Fruit fly (Drosophila melanogaster) whole organism, embryonic: ENCODE measurements around the gene CG8925.

ENCODE experiments used
- Aef1 ChIP-seq: fragments of 200-800 bp; sonication (Bioruptor generic); IDR thresholded peaks from 3 replicates; pipeline ENCODE4 v1.3.6; 2022; ENCODE audit warnings: missing biosample characterization, missing genetic modification characterization
- Atf3 ChIP-seq: fragments of 200-800 bp; sonication (Bioruptor generic); optimal IDR thresholded peaks from 3 replicates; lab custom pipeline; 2016; ENCODE audit warnings: missing biosample characterization, missing genetic modification characterization
- B-H1 ChIP-seq: fragments of 200-800 bp; sonication (Bioruptor generic); IDR thresholded peaks from 3 replicates; pipeline ENCODE4 v1.3.6; 2022; ENCODE audit warnings: missing biosample characterization, missing genetic modification characterization
- Bgb ChIP-seq: fragments of 200-800 bp; sonication (Bioruptor generic); IDR thresholded peaks from 2 replicates; pipeline ENCODE4 v1.3.6; 2022; ENCODE audit warnings: missing biosample characterization, missing genetic modification characterization; ENCODE audit not compliant: partially characterized antibody
- CG10147 ChIP-seq: fragments of 200-800 bp; sonication (Bioruptor generic); optimal IDR thresholded peaks from 2 replicates; lab custom pipeline; 2019; ENCODE audit warnings: missing biosample characterization, mild to moderate bottlenecking, missing genetic modification characterization, moderate library complexity
- CG10543 ChIP-seq: fragments of 200-800 bp; sonication (Bioruptor generic); optimal IDR thresholded peaks from 3 replicates; lab custom pipeline; 2017; ENCODE audit warnings: missing biosample characterization, mild to moderate bottlenecking, missing genetic modification characterization, moderate library complexity
- CG11085 ChIP-seq: fragments of 200-800 bp; sonication (Bioruptor generic); IDR thresholded peaks from 2 replicates; pipeline ENCODE4 v1.3.6; 2022; ENCODE audit warnings: missing biosample characterization, missing genetic modification characterization
- CG11560 ChIP-seq: fragments of 200-800 bp; sonication (Bioruptor generic); IDR thresholded peaks from 3 replicates; pipeline ENCODE4 v1.3.6; 2022; ENCODE audit warnings: missing biosample characterization, missing genetic modification characterization
- CG12659 ChIP-seq: fragments of 200-800 bp; sonication (Bioruptor generic); optimal IDR thresholded peaks from 3 replicates; lab custom pipeline; 2017; ENCODE audit warnings: mild to moderate bottlenecking, missing biosample characterization, missing genetic modification reagents, missing genetic modification characterization
- CG14441 ChIP-seq: fragments of 200-800 bp; sonication (Bioruptor generic); IDR thresholded peaks from 2 replicates; pipeline ENCODE4 v1.3.6; 2022; ENCODE audit warnings: missing biosample characterization, missing genetic modification characterization
- CG17328 ChIP-seq: fragments of 200-800 bp; sonication (Bioruptor generic); IDR thresholded peaks from 2 replicates; pipeline ENCODE4 v1.3.6; 2022; ENCODE audit warnings: missing biosample characterization, missing genetic modification characterization
- CG2120 ChIP-seq: fragments of 200-800 bp; sonication (Bioruptor generic); optimal IDR thresholded peaks from 3 replicates; lab custom pipeline; 2016; ENCODE audit warnings: missing biosample characterization, missing genetic modification characterization
- CG32532 ChIP-seq: fragments of 200-800 bp; sonication (Bioruptor generic); IDR thresholded peaks from 2 replicates; pipeline ENCODE4 v1.3.6; 2022; ENCODE audit warnings: missing biosample characterization, missing genetic modification characterization
- CG33557 ChIP-seq: fragments of 200-800 bp; sonication (Bioruptor generic); optimal IDR thresholded peaks from 2 replicates; lab custom pipeline; 2019; ENCODE audit warnings: missing biosample characterization, mild to moderate bottlenecking, missing genetic modification characterization, moderate library complexity
- CG5953 ChIP-seq: fragments of 200-800 bp; sonication (Bioruptor generic); IDR thresholded peaks from 2 replicates; pipeline ENCODE4 v1.3.6; 2022; ENCODE audit warnings: missing biosample characterization, missing genetic modification characterization
- CG6813 ChIP-seq: fragments of 200-800 bp; sonication (Bioruptor generic); optimal IDR thresholded peaks from 2 replicates; lab custom pipeline; 2017; ENCODE audit warnings: missing biosample characterization, missing genetic modification characterization, mild to moderate bottlenecking, moderate library complexity, missing genetic modification reagents
- CG7372 ChIP-seq: fragments of 200-800 bp; sonication (Bioruptor generic); IDR thresholded peaks from 2 replicates; pipeline ENCODE4 v1.3.6; 2022; ENCODE audit warnings: missing biosample characterization, missing genetic modification characterization
- CG7556 ChIP-seq: fragments of 200-800 bp; sonication (Bioruptor generic); optimal IDR thresholded peaks from 2 replicates; lab custom pipeline; 2017; ENCODE audit warnings: missing biosample characterization, mild to moderate bottlenecking, missing genetic modification characterization
- CG9727 ChIP-seq: fragments of 200-800 bp; sonication (Bioruptor generic); optimal IDR thresholded peaks from 3 replicates; lab custom pipeline; 2017; ENCODE audit warnings: missing biosample characterization, mild to moderate bottlenecking, missing genetic modification characterization
- CG9932 ChIP-seq: fragments of 200-800 bp; sonication (Bioruptor generic); IDR thresholded peaks from 2 replicates; pipeline ENCODE4 v1.3.6; 2022; ENCODE audit warnings: missing biosample characterization, missing genetic modification characterization
- Dbx ChIP-seq: fragments of 200-800 bp; sonication (Bioruptor generic); IDR thresholded peaks from 3 replicates; pipeline ENCODE4 v1.3.6; 2022; ENCODE audit warnings: missing biosample characterization, missing genetic modification characterization
- Dip2 ChIP-seq: fragments of 200-800 bp; sonication (Bioruptor generic); IDR thresholded peaks from 2 replicates; pipeline ENCODE4 v1.3.6; 2022; ENCODE audit warnings: missing biosample characterization, missing genetic modification characterization
- Dll ChIP-seq: fragments of 200-800 bp; sonication (Bioruptor generic); IDR thresholded peaks from 4 replicates; pipeline ENCODE4 v1.3.6; 2022; ENCODE audit warnings: missing biosample characterization, missing genetic modification characterization; ENCODE audit not compliant: partially characterized antibody
- HHEX ChIP-seq: fragments of 200-800 bp; sonication (Bioruptor generic); optimal IDR thresholded peaks from 3 replicates; lab custom pipeline; 2017; ENCODE audit warnings: missing biosample characterization, mild to moderate bottlenecking, missing genetic modification characterization, missing genetic modification reagents
- HLH4C ChIP-seq: fragments of 200-800 bp; sonication (Bioruptor generic); IDR thresholded peaks from 3 replicates; pipeline ENCODE4 v1.3.6; 2022; ENCODE audit warnings: missing biosample characterization, missing genetic modification characterization; ENCODE audit not compliant: partially characterized antibody
- Hr78 ChIP-seq, 2 experiments: fragments of 200-800 bp in 1 of 2; fragments of >200 bp in 1 of 2; sonication (Bioruptor generic) in 1 of 2; optimal IDR thresholded peaks; 2 replicates each; lab custom pipeline; 2017 to 2019; ENCODE audit warnings: missing biosample characterization in 2 of 2, missing genetic modification characterization in 2 of 2, mild to moderate bottlenecking in 1 of 2, moderate library complexity in 1 of 2
- Lpt ChIP-seq: fragments of >200 bp; optimal IDR thresholded peaks from 2 replicates; lab custom pipeline; 2018; ENCODE audit warnings: missing biosample characterization, missing genetic modification characterization
- MBD-R2 ChIP-seq: fragments of 200-800 bp; sonication (Bioruptor generic); IDR thresholded peaks from 2 replicates; pipeline ENCODE4 v1.3.6; 2022; ENCODE audit warnings: missing biosample characterization, missing genetic modification characterization
- Meics ChIP-seq: fragments of 200-800 bp; sonication (Bioruptor generic); optimal IDR thresholded peaks from 2 replicates; lab custom pipeline; 2017; ENCODE audit warnings: missing biosample characterization, mild to moderate bottlenecking, missing genetic modification characterization
- Nf-YA ChIP-seq: fragments of 200-800 bp; sonication (Bioruptor generic); IDR thresholded peaks from 2 replicates; pipeline ENCODE4 v1.3.6; 2022; ENCODE audit warnings: missing biosample characterization, missing genetic modification characterization
- NfI ChIP-seq: fragments of 200-800 bp; sonication (Bioruptor generic); optimal IDR thresholded peaks from 3 replicates; lab custom pipeline; 2018; ENCODE audit warnings: missing biosample characterization, mild to moderate bottlenecking, missing genetic modification characterization, moderate library complexity
- Ptx1 ChIP-seq: fragments of 200-800 bp; sonication (Bioruptor generic); IDR thresholded peaks from 2 replicates; pipeline ENCODE4 v1.3.6; 2022; ENCODE audit warnings: missing biosample characterization, missing genetic modification characterization
- Sox102F ChIP-seq: fragments of 200-800 bp; sonication (Bioruptor generic); optimal IDR thresholded peaks from 2 replicates; lab custom pipeline; 2018; ENCODE audit warnings: missing biosample characterization, mild to moderate bottlenecking, missing genetic modification characterization, moderate library complexity
- ase ChIP-seq: fragments of 200-800 bp; sonication (Bioruptor generic); IDR thresholded peaks from 3 replicates; pipeline ENCODE4 v1.3.6; 2022; ENCODE audit warnings: missing biosample characterization, missing genetic modification characterization
- bowl ChIP-seq: fragments of 200-800 bp; sonication (Bioruptor generic); IDR thresholded peaks from 2 replicates; pipeline ENCODE4 v1.3.6; 2022; ENCODE audit warnings: missing biosample characterization, missing genetic modification characterization
- chinmo ChIP-seq: fragments of 200-800 bp; sonication (Bioruptor generic); IDR thresholded peaks from 4 replicates; pipeline ENCODE4 v1.3.6; 2022; ENCODE audit warnings: missing biosample characterization, missing genetic modification characterization; ENCODE audit not compliant: partially characterized antibody
- crc ChIP-seq: fragments of 200-800 bp; sonication (Bioruptor generic); optimal IDR thresholded peaks from 2 replicates; lab custom pipeline; 2016; ENCODE audit warnings: missing biosample characterization, missing genetic modification characterization
- crp ChIP-seq, 2 experiments: fragments of 200-800 bp; sonication (Bioruptor generic); optimal IDR thresholded peaks; 2 replicates in 1 of 2; 3 replicates in 1 of 2; lab custom pipeline; 2017; ENCODE audit warnings: missing biosample characterization in 2 of 2, missing genetic modification characterization in 2 of 2, mild to moderate bottlenecking in 1 of 2, moderate library complexity in 1 of 2
- dati ChIP-seq: fragments of 200-800 bp; sonication (Bioruptor generic); IDR thresholded peaks from 2 replicates; pipeline ENCODE4 v1.3.6; 2022; ENCODE audit warnings: missing biosample characterization, missing genetic modification characterization
- fd96Cb ChIP-seq: fragments of 200-800 bp; sonication (Bioruptor generic); optimal IDR thresholded peaks from 2 replicates; lab custom pipeline; 2018; ENCODE audit warnings: missing biosample characterization, mild to moderate bottlenecking, missing genetic modification characterization, moderate library complexity
- gsb ChIP-seq: fragments of 200-800 bp; sonication (Bioruptor generic); IDR thresholded peaks from 2 replicates; pipeline ENCODE4 v1.3.6; 2022; ENCODE audit warnings: missing biosample characterization, missing genetic modification characterization
- gsb-n ChIP-seq: fragments of 200-800 bp; sonication (Bioruptor generic); optimal IDR thresholded peaks from 3 replicates; lab custom pipeline; 2018; ENCODE audit warnings: missing biosample characterization, mild to moderate bottlenecking, missing genetic modification characterization
- hb ChIP-seq: fragments of 200-800 bp; sonication (Bioruptor generic); IDR thresholded peaks from 3 replicates; pipeline ENCODE4 v1.3.6; 2022; ENCODE audit warnings: missing biosample characterization, missing genetic modification characterization; ENCODE audit not compliant: partially characterized antibody
- ind ChIP-seq: fragments of 200-800 bp; sonication (Bioruptor generic); optimal IDR thresholded peaks from 3 replicates; lab custom pipeline; 2016; ENCODE audit warnings: missing biosample characterization, missing genetic modification characterization
- phol ChIP-seq: fragments of 200-800 bp; sonication (Bioruptor generic); optimal IDR thresholded peaks from 3 replicates; lab custom pipeline; 2018; ENCODE audit warnings: missing biosample characterization, mild to moderate bottlenecking, missing genetic modification characterization, moderate library complexity
- pita ChIP-seq: fragments of 200-800 bp; sonication (Bioruptor generic); optimal IDR thresholded peaks from 2 replicates; lab custom pipeline; 2017; ENCODE audit warnings: missing biosample characterization, mild to moderate bottlenecking, missing genetic modification characterization
- sd ChIP-seq: fragments of 200-800 bp; sonication (Bioruptor generic); optimal IDR thresholded peaks from 3 replicates; lab custom pipeline; 2018; ENCODE audit warnings: missing biosample characterization, mild to moderate bottlenecking, missing genetic modification characterization, moderate library complexity
- sens ChIP-seq: fragments of 200-800 bp; sonication (Bioruptor generic); peaks from one replicate; lab custom pipeline; 2016; ENCODE audit warnings: missing biosample characterization, missing genetic modification characterization
- ssp ChIP-seq: fragments of 200-800 bp; sonication (Bioruptor generic); IDR thresholded peaks from 2 replicates; pipeline ENCODE4 v1.3.6; 2022; ENCODE audit warnings: missing biosample characterization, missing genetic modification characterization

The CG8925 gene

DNA sequence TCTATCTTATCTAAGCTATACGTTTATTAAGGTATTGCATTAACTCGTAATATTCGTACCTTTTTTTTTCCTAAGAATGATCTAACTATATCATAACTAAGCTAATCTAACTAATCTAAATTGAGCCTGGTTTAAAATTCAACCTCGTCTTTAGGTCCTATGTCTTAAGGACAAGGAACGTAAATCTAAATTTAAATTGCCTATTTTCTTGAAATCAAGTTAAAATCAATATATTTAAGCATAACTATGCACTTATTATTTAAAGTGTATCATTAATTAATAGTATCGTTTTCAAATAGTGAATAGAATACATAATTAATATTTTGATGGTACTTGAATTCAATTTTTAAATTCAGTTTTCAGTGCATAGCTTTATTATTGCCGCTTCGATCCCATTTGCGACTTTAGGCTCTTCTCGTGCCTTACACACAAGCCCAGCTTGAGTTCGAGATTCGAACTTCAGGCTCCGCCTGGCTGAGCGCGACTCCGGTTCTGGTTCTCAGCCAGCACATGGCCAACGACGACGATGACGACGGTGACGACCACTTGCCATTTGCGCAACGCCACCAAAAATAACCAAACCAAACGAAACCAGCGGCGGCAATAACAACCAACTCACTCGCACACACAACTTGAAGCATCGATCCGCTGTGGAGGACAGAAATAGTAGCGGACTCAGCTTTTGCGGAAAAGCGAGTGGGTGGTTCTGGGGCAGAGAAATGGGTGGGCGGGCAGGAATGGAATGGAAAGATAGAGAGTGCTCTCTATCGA lies 39.2 kb downstream of the CG8925 start (continued):
- TF ChIP-seq bowl (GFP tag; lab: Robert Waterston, UW): no peak
- no peak for TF ChIP-seq HHEX (GFP tag; lab: Kevin White, UChicago)
- TF ChIP-seq CG11560 (tag; lab: Robert Waterston, UW): no peak
- 0 out of 2 replicates have a peak, but pooled peaks have one; percentile 26 for TF ChIP-seq CG14441 (GFP tag; lab: Robert Waterston, UW)
- TF ChIP-seq Aef1 (GFP tag; lab: Robert Waterston, UW): no peak
- TF ChIP-seq dati: no peak
- TF ChIP-seq CG9932 (GFP tag; lab: Robert Waterston, UW): peak; percentile 33; the same call in 1 of the 2 replicates
- no peak for TF ChIP-seq crp (GFP tag; optimal IDR thresholded peaks at IDR 0.05; lab: Kevin White, UChicago)
- no peak for TF ChIP-seq Atf3
- no peak for TF ChIP-seq gsb-n (tag; lab: Kevin White, UChicago)
- TF ChIP-seq Sox102F: no peak
- TF ChIP-seq CG33557: no peak
- no peak for TF ChIP-seq Ptx1 (GFP tag; lab: Robert Waterston, UW)
- no peak for TF ChIP-seq CG6813
- TF ChIP-seq Lpt (GFP tag; lab: Kevin White, UChicago): no peak
- TF ChIP-seq Hr78 (GFP tag; optimal IDR thresholded peaks at IDR 0.05; lab: Kevin White, UChicago): no peak
- no peak for TF ChIP-seq Bgb
- TF ChIP-seq CG10543 (GFP tag; lab: Kevin White, UChicago): peak; percentile 54
- peak; percentile 32; the same call in 1 of the 2 replicates for TF ChIP-seq CG32532 (GFP tag; lab: Robert Waterston, UW)
- TF ChIP-seq chinmo (GFP tag; lab: Robert Waterston, UW): peak; percentile 65; the same call in 1 of the 4 replicates
- no peak for TF ChIP-seq sens
- TF ChIP-seq Nf-YA (GFP tag; lab: Robert Waterston, UW): no peak
- TF ChIP-seq Dll (GFP tag; lab: Robert Waterston, UW): no peak
- TF ChIP-seq CG17328 (GFP tag; lab: Robert Waterston, UW): no peak
- TF ChIP-seq phol (tag; lab: Kevin White, UChicago): no peak
- TF ChIP-seq Dip2 (GFP tag; lab: Robert Waterston, UW): no peak
- TF ChIP-seq fd96Cb (tag; lab: Kevin White, UChicago): no peak
- TF ChIP-seq Meics (GFP tag; lab: Kevin White, UChicago): no peak
- no peak for TF ChIP-seq B-H1 (GFP tag; lab: Robert Waterston, UW)
- TF ChIP-seq gsb (GFP tag; lab: Robert Waterston, UW): no peak
- peak; percentile 36 for TF ChIP-seq NfI (GFP tag; lab: Kevin White, UChicago)
- no peak for TF ChIP-seq CG7372 (GFP tag; lab: Robert Waterston, UW)
- no peak for TF ChIP-seq CG11085 (GFP tag; lab: Robert Waterston, UW)
- no peak for TF ChIP-seq pita
- no peak for TF ChIP-seq CG9727 (GFP tag; lab: Kevin White, UChicago)
- 0 out of 3 replicates have a peak, but pooled peaks have one; percentile 6 for TF ChIP-seq ase (GFP tag; lab: Robert Waterston, UW)
- no peak for TF ChIP-seq crc (GFP tag; lab: Kevin White, UChicago)
- TF ChIP-seq ind (GFP tag; lab: Kevin White, UChicago): no peak
- TF ChIP-seq HLH4C (GFP tag; lab: Robert Waterston, UW): no peak
- TF ChIP-seq CG7556 (GFP tag; lab: Kevin White, UChicago): no peak
- TF ChIP-seq CG10147 (GFP tag; lab: Kevin White, UChicago): peak; percentile 25
- TF ChIP-seq ssp: no peak
- TF ChIP-seq CG12659: no peak
- no peak for TF ChIP-seq CG2120 (GFP tag; lab: Kevin White, UChicago)
- TF ChIP-seq sd: peak; percentile 28
- TF ChIP-seq Dbx (GFP tag; lab: Robert Waterston, UW): 0 out of 3 replicates have a peak, but pooled peaks have one; percentile 12
- TF ChIP-seq MBD-R2 (GFP tag; lab: Robert Waterston, UW): no peak
- TF ChIP-seq hb (GFP tag; lab: Robert Waterston, UW): no peak
- peak; percentile 44; the same call in 1 of the 2 replicates for TF ChIP-seq CG5953 (GFP tag; lab: Robert Waterston, UW)
